Fruit fly (Drosophila melanogaster): ENCODE measurements around the gene tey.
A peak's percentile ranks its signal among the peaks of the same experiment; 100 is the strongest.

Gene tey

DNA sequence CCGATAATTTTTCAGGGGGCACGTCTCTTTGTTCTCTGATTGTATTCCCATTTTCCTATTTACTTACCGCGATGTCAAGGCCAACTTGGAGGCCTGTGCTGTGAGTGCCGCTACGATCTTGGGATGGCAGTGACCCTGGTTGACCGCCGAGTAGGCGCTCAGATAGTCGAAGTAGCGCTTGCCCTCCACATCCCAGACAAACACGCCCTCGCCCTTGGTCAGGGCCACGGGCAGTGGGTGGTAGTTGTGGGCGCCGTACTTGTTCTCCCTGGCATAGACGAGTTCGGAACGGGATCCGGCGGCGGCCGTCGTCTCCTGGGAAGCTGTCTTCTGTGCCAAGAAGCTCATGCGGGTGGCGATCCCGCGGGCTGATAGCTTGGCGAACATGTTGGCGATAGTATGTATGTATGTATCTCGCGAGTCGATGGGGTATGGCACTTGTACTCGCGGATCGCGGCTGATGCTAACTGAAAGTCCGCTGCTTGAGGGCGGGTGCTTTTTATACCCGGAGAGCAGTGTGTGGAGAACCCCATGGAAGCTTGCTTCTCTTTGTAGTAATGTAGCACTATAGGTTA, 14.4 kb downstream of the tey start, which contains the start of gene Oat (continued):
- no peak for TF ChIP-seq CG12219 (GFP tag; optimal IDR thresholded peaks at IDR 0.05)
- TF ChIP-seq dpn (GFP tag; optimal IDR thresholded peaks at IDR 0.05), result no peak
- TF ChIP-seq D (optimal IDR thresholded peaks at IDR 0.05), result no peak
- no peak for TF ChIP-seq D (GFP tag; optimal IDR thresholded peaks at IDR 0.05)

- peak; percentile 25 for TF ChIP-seq CG34376 (GFP tag; optimal IDR thresholded peaks at IDR 0.05)
- peak; percentile 73 for TF ChIP-seq exex (tag; optimal IDR thresholded peaks at IDR 0.05)
- no peak for TF ChIP-seq Bdp1 (GFP tag; optimal IDR thresholded peaks at IDR 0.05)
- no peak for TF ChIP-seq Fer1 (GFP tag; optimal IDR thresholded peaks at IDR 0.05)
- TF ChIP-seq B-H2 (GFP tag; optimal IDR thresholded peaks at IDR 0.05), result no peak
- TF ChIP-seq chn (GFP tag; optimal IDR thresholded peaks at IDR 0.05), result no peak
- no peak for TF ChIP-seq CG15073 (GFP tag; optimal IDR thresholded peaks at IDR 0.05)
- no peak for TF ChIP-seq CG10462 (GFP tag; optimal IDR thresholded peaks at IDR 0.05)
- TF ChIP-seq CG18599 (GFP tag; optimal IDR thresholded peaks at IDR 0.05), result no peak
- peak; percentile 19 for TF ChIP-seq CG3995 (GFP tag; optimal IDR thresholded peaks at IDR 0.05)
- no peak for TF ChIP-seq Jarid2 (GFP tag; optimal IDR thresholded peaks at IDR 0.05)
- TF ChIP-seq onecut (GFP tag; IDR thresholded peaks at IDR 0.05), result no peak
- no peak for TF ChIP-seq lola (GFP tag; optimal IDR thresholded peaks at IDR 0.05)
- no peak for TF ChIP-seq CG10431 (GFP tag; optimal IDR thresholded peaks at IDR 0.05)
- peak; percentile 98 for TF ChIP-seq sug (tag; optimal IDR thresholded peaks at IDR 0.05)
Observed at dm6 chr3L:19648648-19649047, 15.3 kb downstream of the tey start.

dm6 chr3L:19646292-19646691, 17.6 kb downstream of the tey start:
- no peak for TF ChIP-seq Asciz (GFP tag; optimal IDR thresholded peaks at IDR 0.05)
- peak; percentile 22 for TF ChIP-seq Ets65A (GFP tag)
- peak; percentile 22 for TF ChIP-seq Dp (GFP tag; optimal IDR thresholded peaks at IDR 0.05)
- TF ChIP-seq E2f2 (GFP tag; IDR thresholded peaks at IDR 0.05), result peak; percentile 31; the same call in 1 of the 2 replicates
- peak; percentile 83; the same call in 2 of the 3 replicates for TF ChIP-seq CG11560 (tag; IDR thresholded peaks at IDR 0.05)
- peak; percentile 43; the same call in 1 of the 3 replicates for TF ChIP-seq CG34422 (GFP tag; IDR thresholded peaks at IDR 0.05)
- TF ChIP-seq CG11085 (GFP tag; IDR thresholded peaks at IDR 0.05), result no peak
- no peak for TF ChIP-seq Oli (tag; optimal IDR thresholded peaks at IDR 0.05)
- no peak for TF ChIP-seq sr (GFP tag; IDR thresholded peaks at IDR 0.05)
- TF ChIP-seq so (GFP tag; IDR thresholded peaks at IDR 0.05), result no peak
- 0 out of 2 replicates have a peak, but pooled peaks have one; percentile 37 for TF ChIP-seq bbx (GFP tag; IDR thresholded peaks at IDR 0.05; ENCODE audit: partially characterized antibody)
- peak; percentile 47; the same call in 1 of the 3 replicates for TF ChIP-seq HLH4C (GFP tag; IDR thresholded peaks at IDR 0.05; ENCODE audit: partially characterized antibody)
- no peak for TF ChIP-seq hth (optimal IDR thresholded peaks at IDR 0.05)
- TF ChIP-seq Bgb (GFP tag; IDR thresholded peaks at IDR 0.05; ENCODE audit: partially characterized antibody), result 0 out of 2 replicates have a peak, but pooled peaks have one; percentile 18
- peak; percentile 18 for TF ChIP-seq mirr (GFP tag; optimal IDR thresholded peaks at IDR 0.05)
- TF ChIP-seq CG13624 (GFP tag; optimal IDR thresholded peaks at IDR 0.05), result no peak
- no peak for TF ChIP-seq emc (GFP tag; optimal IDR thresholded peaks at IDR 0.05)
- no peak for TF ChIP-seq CG1792 (GFP tag; optimal IDR thresholded peaks at IDR 0.05)
- TF ChIP-seq CG7928 (GFP tag; optimal IDR thresholded peaks at IDR 0.05), result peak; percentile 69
- 0 out of 3 replicates have a peak, but pooled peaks have one; percentile 14 for TF ChIP-seq H15 (GFP tag; IDR thresholded peaks at IDR 0.05)
- no peak for TF ChIP-seq CG11723 (GFP tag; optimal IDR thresholded peaks at IDR 0.05)
- TF ChIP-seq CG7963 (GFP tag; IDR thresholded peaks at IDR 0.05; ENCODE audit: partially characterized antibody), result 0 out of 3 replicates have a peak, but pooled peaks have one; percentile 16
- TF ChIP-seq zen2 (GFP tag; IDR thresholded peaks at IDR 0.05; ENCODE audit: partially characterized antibody), result no peak
- no peak for TF ChIP-seq CG3847 (GFP tag; IDR thresholded peaks at IDR 0.05)
- TF ChIP-seq onecut (GFP tag; IDR thresholded peaks at IDR 0.05), result peak; percentile 33
- TF ChIP-seq stwl (tag; optimal IDR thresholded peaks at IDR 0.05), result peak; percentile 19
